Worm (Caenorhabditis elegans): Measurements from ENCODE around the gene Y22D7AL.16.
A peak's percentile ranks its signal among the peaks of the same experiment; 100 is the strongest.

The Y22D7AL.16 gene

DNA sequence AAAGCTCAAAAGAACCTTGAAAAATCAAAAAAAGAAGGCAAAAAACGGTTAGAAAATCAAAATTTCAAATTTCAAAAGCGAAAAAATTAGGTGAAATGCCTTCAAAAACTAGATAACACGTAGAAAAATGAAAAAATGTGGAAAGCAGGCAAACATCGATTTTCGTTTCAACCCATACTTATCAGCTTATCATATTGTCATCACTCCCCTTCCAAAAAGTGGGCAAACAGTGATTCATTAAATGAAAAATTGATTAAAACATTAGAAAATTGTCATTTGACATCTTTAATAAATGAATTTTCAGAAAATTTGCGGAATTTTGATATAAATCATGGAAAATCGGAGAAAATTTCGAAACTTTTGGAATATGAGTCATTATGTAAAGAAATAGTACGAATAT lies 4.0 kb downstream of the Y22D7AL.16 start:
- no peak for TF ChIP-seq nhr-67 (tag; optimal IDR thresholded peaks at IDR 0.05)
- peak; percentile 32 for TF ChIP-seq pqm-1 (tag; optimal IDR thresholded peaks at IDR 0.05)
- peak; percentile 23 for TF ChIP-seq pha-4 (tag; optimal IDR thresholded peaks at IDR 0.05)
- TF ChIP-seq ceh-28 (tag; optimal IDR thresholded peaks at IDR 0.05) = no peak
- TF ChIP-seq skn-1 (tag; optimal IDR thresholded peaks at IDR 0.05) = peak; percentile 9
- TF ChIP-seq ceh-16 (tag; optimal IDR thresholded peaks at IDR 0.05) = no peak
- peak; percentile 65 for TF ChIP-seq elt-2 (tag; optimal IDR thresholded peaks at IDR 0.05)

DNA sequence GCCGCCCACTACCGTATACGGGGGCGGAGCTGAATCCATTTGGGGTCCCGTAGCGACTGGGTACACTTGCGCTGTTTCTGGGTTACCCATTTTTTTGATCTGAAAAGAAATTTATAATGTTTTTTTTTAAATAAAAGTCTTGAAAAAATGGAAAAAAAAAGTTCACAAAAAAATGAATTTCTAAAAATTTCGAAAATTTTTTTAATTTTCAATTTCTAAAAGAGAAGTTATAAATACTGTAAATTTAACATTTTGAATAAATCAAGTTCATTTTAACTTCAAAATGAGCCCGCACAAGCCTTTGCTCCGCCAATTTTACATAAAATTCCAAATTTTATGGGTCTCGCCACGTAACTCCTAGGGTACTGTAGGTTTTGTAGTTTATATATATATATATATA lies 5.3 kb downstream of the Y22D7AL.16 start, which contains the start of gene Y22D7AL.15:
TSS of gene Y22D7AL.15 (minus strand) at position 101 of the 400 bp plus-strand sequence.
- TF ChIP-seq skn-1 (tag; optimal IDR thresholded peaks at IDR 0.05) = no peak
- TF ChIP-seq lin-39 (tag; optimal IDR thresholded peaks at IDR 0.05) = no peak
- TF ChIP-seq eor-1 (tag; optimal IDR thresholded peaks at IDR 0.05) = no peak
- TF ChIP-seq nhr-11 (tag; optimal IDR thresholded peaks at IDR 0.05) = no peak
- no peak for TF ChIP-seq R02D3.7 (tag; optimal IDR thresholded peaks at IDR 0.05)

DNA sequence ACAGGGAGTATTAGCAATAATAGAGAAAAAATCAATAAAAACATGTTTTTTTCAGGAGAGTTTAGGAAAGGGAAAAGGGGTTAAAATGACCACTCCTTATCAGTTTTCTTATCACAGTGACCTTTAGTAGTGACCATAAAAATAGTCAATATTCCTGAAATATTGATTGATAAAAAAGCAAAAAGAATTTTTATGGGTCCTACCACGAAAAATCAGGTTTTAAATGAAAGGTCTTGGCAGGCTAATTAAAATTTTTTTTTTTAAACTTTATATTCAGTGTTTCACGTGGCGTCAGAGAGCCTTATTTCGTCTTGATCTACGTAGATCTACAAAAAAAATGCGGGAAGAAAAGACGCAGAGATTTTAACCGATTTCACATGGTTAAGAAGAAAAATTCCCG lies 7.6 kb downstream of the Y22D7AL.16 start, which contains the start of gene cht-4:
TSS of gene cht-4 (minus strand) at position 101 of the 400 bp plus-strand sequence.
- TF ChIP-seq nhr-77 (tag; optimal IDR thresholded peaks at IDR 0.05) (no peak), sea-2 (GFP tag; optimal IDR thresholded peaks at IDR 0.05) (no peak), ceh-16 (tag; optimal IDR thresholded peaks at IDR 0.05) (no peak), aly-2 (tag; optimal IDR thresholded peaks at IDR 0.05) (no peak), unc-39 (tag; optimal IDR thresholded peaks at IDR 0.05) (no peak), lin-15B (tag; optimal IDR thresholded peaks at IDR 0.05) (no peak), mdl-1 (tag; optimal IDR thresholded peaks at IDR 0.05) (no peak), pha-4 (tag; optimal IDR thresholded peaks at IDR 0.05) (no peak), R02D3.7 (tag; optimal IDR thresholded peaks at IDR 0.05) (no peak), ZK546.5 (tag; optimal IDR thresholded peaks at IDR 0.05) (no peak), ceh-28 (tag; optimal IDR thresholded peaks at IDR 0.05) (no peak), nhr-67 (tag; optimal IDR thresholded peaks at IDR 0.05) (no peak), nhr-11 (tag; optimal IDR thresholded peaks at IDR 0.05) (no peak), jun-1 (tag; optimal IDR thresholded peaks at IDR 0.05) (no peak), nhr-12 (tag; optimal IDR thresholded peaks at IDR 0.05) (no peak), tbx-2 (tag; optimal IDR thresholded peaks at IDR 0.05) (no peak)

DNA sequence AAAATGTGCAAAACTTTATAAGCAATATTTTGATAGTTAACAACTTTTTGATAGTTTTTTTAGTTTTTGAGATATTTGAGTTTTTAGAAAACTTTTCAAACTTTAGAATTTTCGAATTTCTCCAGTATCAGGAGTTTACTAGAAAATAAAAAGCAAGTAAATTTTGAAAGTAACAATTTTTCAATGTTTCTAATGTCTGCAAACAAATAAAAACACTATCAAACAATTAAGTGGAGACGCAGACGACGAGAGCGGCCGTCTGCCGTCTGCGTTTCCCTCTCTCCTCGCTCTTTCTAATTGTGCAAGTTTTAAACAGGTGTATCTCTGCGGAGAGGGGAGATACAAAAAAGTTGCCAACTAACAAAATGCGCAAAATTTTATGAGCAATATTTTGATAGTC lies 12.1 kb downstream of the Y22D7AL.16 start:
- TF ChIP-seq snpc-4 (tag; optimal IDR thresholded peaks at IDR 0.05) (no peak), lsy-12 (tag; optimal IDR thresholded peaks at IDR 0.05) (no peak), lin-39 (tag; optimal IDR thresholded peaks at IDR 0.05) (no peak), R02D3.7 (tag; optimal IDR thresholded peaks at IDR 0.05) (no peak), skn-1 (tag; optimal IDR thresholded peaks at IDR 0.05) (no peak), mdl-1 (tag; optimal IDR thresholded peaks at IDR 0.05) (no peak), nhr-76 (tag; optimal IDR thresholded peaks at IDR 0.05) (no peak), aly-2 (tag; optimal IDR thresholded peaks at IDR 0.05) (no peak), unc-39 (tag; optimal IDR thresholded peaks at IDR 0.05) (no peak), fkh-2 (tag; optimal IDR thresholded peaks at IDR 0.05) (no peak), nfya-1 (tag; optimal IDR thresholded peaks at IDR 0.05; ENCODE audit: insufficient read depth) (no peak), elt-3 (tag; optimal IDR thresholded peaks at IDR 0.05) (no peak), unc-62 (GFP tag; optimal IDR thresholded peaks at IDR 0.05) (no peak), nhr-43 (tag; optimal IDR thresholded peaks at IDR 0.05; ENCODE audit: poor library complexity, severe bottlenecking) (no peak), elt-1 (tag; optimal IDR thresholded peaks at IDR 0.05) (no peak), nhr-23 (tag; optimal IDR thresholded peaks at IDR 0.05) (no peak), sea-2 (GFP tag; optimal IDR thresholded peaks at IDR 0.05) (no peak), egl-27 (tag; optimal IDR thresholded peaks at IDR 0.05) (no peak)

DNA sequence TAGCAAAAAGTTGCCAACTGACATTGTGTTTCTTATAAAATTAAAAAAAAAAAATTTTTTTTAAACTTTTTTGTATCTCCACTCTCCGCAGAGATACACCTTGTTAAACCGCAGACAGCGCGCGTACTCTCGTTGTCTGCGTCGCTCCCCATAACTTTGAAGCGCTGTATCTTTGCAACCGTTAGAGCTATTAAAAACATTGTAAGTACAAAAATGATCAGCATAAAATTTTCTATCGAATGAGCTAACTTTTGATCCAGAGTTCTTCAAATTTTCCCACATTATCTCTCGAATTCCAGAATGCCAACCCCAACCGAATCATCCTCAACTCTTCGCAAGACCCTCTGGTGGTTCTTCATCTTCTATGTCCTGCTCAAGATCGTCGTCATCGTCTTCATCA lies 12.8 kb downstream of the Y22D7AL.16 start, which contains the start of gene Y22D7AL.1:
TSS of gene Y22D7AL.1 (plus strand) at position 301 of the 400 bp plus-strand sequence.
- no peak for TF ChIP-seq nhr-23 (tag; optimal IDR thresholded peaks at IDR 0.05)
- TF ChIP-seq fkh-10 (GFP tag; optimal IDR thresholded peaks at IDR 0.05) = no peak
- no peak for TF ChIP-seq nhr-25 (tag; optimal IDR thresholded peaks at IDR 0.05)
- no peak for TF ChIP-seq ztf-11 (tag; optimal IDR thresholded peaks at IDR 0.05)
- no peak for TF ChIP-seq unc-39 (tag; optimal IDR thresholded peaks at IDR 0.05)
